Fruit fly (Drosophila melanogaster): ENCODE measurements around the gene beg.

beg gene

DNA sequence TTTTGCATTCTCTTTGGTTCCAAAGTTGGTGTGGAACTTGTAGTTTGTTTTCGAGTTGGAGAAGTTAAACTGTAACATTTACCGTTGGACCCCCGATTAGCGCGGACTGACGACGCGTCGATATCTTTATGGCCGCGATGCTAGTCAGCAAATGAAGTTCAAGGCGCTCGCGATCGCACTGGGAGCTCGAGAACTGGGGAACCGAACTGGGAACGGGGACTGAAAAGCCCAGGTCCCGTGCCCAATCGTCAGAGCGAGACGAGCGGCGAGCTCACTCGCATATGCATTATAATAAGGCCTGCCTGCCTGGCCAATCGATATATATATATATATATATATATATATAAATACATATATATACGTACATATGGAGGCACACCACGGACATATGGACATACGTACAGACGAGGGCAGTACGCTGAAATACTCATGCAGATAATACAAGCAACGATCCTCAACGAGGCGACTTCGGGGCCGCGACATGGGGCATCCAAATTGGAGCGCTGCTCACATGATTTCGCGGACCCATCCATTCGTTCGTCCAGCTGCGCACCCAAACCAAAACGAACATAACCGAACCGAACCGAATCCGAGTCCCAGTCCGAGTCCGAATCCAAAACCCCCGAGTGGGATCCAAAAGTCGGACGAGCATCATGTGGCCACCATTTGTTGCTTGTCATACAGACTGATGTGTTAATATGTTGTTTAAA lies 33.2 kb upstream of the beg start (continued):
- TF ChIP-seq CG4707 (GFP tag; optimal IDR thresholded peaks at IDR 0.05) (no peak), emc (GFP tag; optimal IDR thresholded peaks at IDR 0.05) (no peak), vfl (GFP tag; optimal IDR thresholded peaks at IDR 0.05) (no peak), CG10543 (GFP tag; optimal IDR thresholded peaks at IDR 0.05) (peak; percentile 85), hb (GFP tag; IDR thresholded peaks at IDR 0.05; ENCODE audit: partially characterized antibody) (no peak), en (GFP tag; optimal IDR thresholded peaks at IDR 0.05) (no peak), Deaf1 (tag; optimal IDR thresholded peaks at IDR 0.05) (peak; percentile 92), HHEX (GFP tag; optimal IDR thresholded peaks at IDR 0.05) (no peak), nerfin-2 (GFP tag; IDR thresholded peaks at IDR 0.05; ENCODE audit: partially characterized antibody) (no peak), CG32532 (GFP tag; IDR thresholded peaks at IDR 0.05) (0 out of 2 replicates have a peak, but pooled peaks have one; percentile 14), cwo (GFP tag; optimal IDR thresholded peaks at IDR 0.05) (peak; percentile 31), CG11560 (tag; IDR thresholded peaks at IDR 0.05) (no peak), CG17328 (GFP tag; IDR thresholded peaks at IDR 0.05) (no peak), CG4820 (GFP tag; optimal IDR thresholded peaks at IDR 0.05) (no peak), PHDP (tag; optimal IDR thresholded peaks at IDR 0.05) (no peak), Nf-YA (GFP tag; IDR thresholded peaks at IDR 0.05) (no peak), CG3726 (GFP tag; IDR thresholded peaks at IDR 0.05) (no peak), CG31224 (GFP tag; IDR thresholded peaks at IDR 0.05) (0 out of 2 replicates have a peak, but pooled peaks have one; percentile 9), zfh1 (GFP tag; IDR thresholded peaks at IDR 0.05) (no peak), sens (GFP tag) (peak; percentile 14), Optix (GFP tag; IDR thresholded peaks at IDR 0.05) (0 out of 3 replicates have a peak, but pooled peaks have one; percentile 11)

dm6 chr3L:17003251-17004171 lies 32.0 kb upstream of the beg start:
- TF ChIP-seq CG13894 (tag; optimal IDR thresholded peaks at IDR 0.05) (peak; percentile 77), ATbp (GFP tag; optimal IDR thresholded peaks at IDR 0.05) (peak; percentile 44), CG9797 (GFP tag; optimal IDR thresholded peaks at IDR 0.05) (no peak), CG18599 (GFP tag; optimal IDR thresholded peaks at IDR 0.05) (peak; percentile 12), sr (GFP tag; IDR thresholded peaks at IDR 0.05) (peak; percentile 59; the same call in 1 of the 3 replicates), Xrp1 (GFP tag; IDR thresholded peaks at IDR 0.05) (peak; percentile 28), Fer1 (GFP tag; optimal IDR thresholded peaks at IDR 0.05) (peak; percentile 42), z (GFP tag; IDR thresholded peaks at IDR 0.05) (0 out of 3 replicates have a peak, but pooled peaks have one; percentile 33), ham (GFP tag; IDR thresholded peaks at IDR 0.05) (no peak), vvl (GFP tag; IDR thresholded peaks at IDR 0.05) (peak; percentile 46; the same call in 1 of the 2 replicates), exex (tag; optimal IDR thresholded peaks at IDR 0.05) (peak; percentile 96), sd (tag; optimal IDR thresholded peaks at IDR 0.05) (peak; percentile 52), CG17568 (GFP tag; optimal IDR thresholded peaks at IDR 0.05) (peak; percentile 42), grn (GFP tag; optimal IDR thresholded peaks at IDR 0.05) (peak; percentile 90), BtbVII (GFP tag; optimal IDR thresholded peaks at IDR 0.05) (peak; percentile 57), CG2678 (tag; optimal IDR thresholded peaks at IDR 0.05) (peak; percentile 8), inv (GFP tag; IDR thresholded peaks at IDR 0.05; ENCODE audit: partially characterized antibody) (no peak), D19B (GFP tag; optimal IDR thresholded peaks at IDR 0.05) (peak; percentile 40), otp (GFP tag; IDR thresholded peaks at IDR 0.05) (0 out of 3 replicates have a peak, but pooled peaks have one; percentile 30), tll (GFP tag; optimal IDR thresholded peaks at IDR 0.05) (no peak), sob (GFP tag; IDR thresholded peaks at IDR 0.05) (0 out of 2 replicates have a peak, but pooled peaks have one; percentile 8), CG8359 (GFP tag; optimal IDR thresholded peaks at IDR 0.05; ENCODE audit: borderline replicate concordance) (peak; percentile 33), HHEX (GFP tag; optimal IDR thresholded peaks at IDR 0.05) (peak; percentile 15), Hr51 (GFP tag; optimal IDR thresholded peaks at IDR 0.05) (peak in 1 of 2 experiments; percentile 33), Deaf1 (tag; optimal IDR thresholded peaks at IDR 0.05) (peak; percentile 59), CG12104 (GFP tag; optimal IDR thresholded peaks at IDR 0.05) (peak; percentile 28), ranshi (GFP tag; IDR thresholded peaks at IDR 0.05) (no peak)

Measured in whole organism, embryonic.